Fruit fly (Drosophila melanogaster) whole organism, larva: ENCODE data around the gene ATPsynD.

Source experiments
- noc ChIP-seq: fragments of 200-800 bp; sonication (Bioruptor generic); optimal IDR thresholded peaks from 3 replicates; lab custom pipeline; 2019; ENCODE audit warnings: missing biosample characterization, mild to moderate bottlenecking, missing genetic modification characterization, moderate library complexity

ATPsynD gene

DNA sequence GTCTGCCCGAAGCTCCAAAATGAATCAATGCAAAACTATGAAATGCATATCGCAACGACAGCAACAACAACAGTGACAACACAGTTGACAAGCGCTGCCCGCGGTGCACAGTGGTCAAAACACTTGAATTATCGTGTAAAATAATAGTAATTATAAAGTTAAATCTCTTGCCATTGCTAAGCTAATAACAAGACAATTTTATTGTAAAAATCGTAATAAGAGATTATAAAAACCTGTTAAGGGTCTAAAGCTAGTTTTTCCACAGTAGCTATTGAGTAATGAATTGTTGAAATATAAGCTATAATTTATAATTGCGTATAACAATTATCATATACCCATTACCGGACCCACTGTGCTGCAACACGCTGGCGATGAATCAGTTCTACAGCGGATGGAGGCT is 21.8 kb upstream of the ATPsynD start:
- no peak for TF ChIP-seq noc (tag; lab: Kevin White, UChicago)

DNA sequence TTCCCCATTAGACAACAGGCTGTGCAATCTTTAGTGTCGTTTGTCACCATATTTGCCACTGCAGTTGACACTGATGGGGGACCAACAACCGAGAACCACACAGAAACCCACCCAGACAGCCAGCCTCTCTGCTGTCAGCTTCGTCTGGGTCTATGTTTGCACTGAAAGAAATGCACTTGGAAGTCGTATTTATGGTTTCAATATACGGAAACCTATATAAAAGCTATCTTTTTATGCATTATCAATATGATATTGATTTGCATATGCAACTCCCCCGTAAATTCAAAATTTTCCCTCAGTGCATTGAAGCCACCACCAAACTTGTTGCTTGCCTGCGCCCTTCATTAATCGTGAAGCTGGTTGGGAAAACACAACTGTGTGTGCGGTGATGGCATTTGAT is 20.6 kb upstream of the ATPsynD start:
- no peak for TF ChIP-seq noc (tag; lab: Kevin White, UChicago)

- TF ChIP-seq noc (tag; lab: Kevin White, UChicago): no peak
Observed at dm6 chr3R:19075135-19075534, 19.7 kb upstream of the ATPsynD start.

DNA sequence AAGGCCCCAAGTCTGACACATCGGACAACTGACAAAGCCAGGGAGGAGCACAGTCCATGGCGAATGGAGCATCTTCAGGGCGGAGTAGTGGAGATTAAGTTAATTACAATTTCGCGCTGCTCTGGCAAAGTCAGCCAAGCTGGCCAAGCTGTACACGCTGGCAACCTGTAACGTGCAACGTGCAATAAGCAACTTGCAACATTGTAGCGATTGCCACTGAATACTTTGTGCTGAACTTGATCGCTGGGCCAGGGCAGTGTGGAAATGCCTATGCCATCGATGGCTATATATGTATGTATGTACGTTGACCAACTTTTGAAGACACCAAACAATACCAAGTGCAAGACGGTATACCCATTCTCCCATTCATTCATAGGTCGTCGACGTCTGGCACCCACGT is 16.9 kb upstream of the ATPsynD start:
- no peak for TF ChIP-seq noc (tag; lab: Kevin White, UChicago)

dm6 chr3R:19079140-19079539 is 15.7 kb upstream of the ATPsynD start:
- TF ChIP-seq noc (tag; lab: Kevin White, UChicago): no peak

DNA sequence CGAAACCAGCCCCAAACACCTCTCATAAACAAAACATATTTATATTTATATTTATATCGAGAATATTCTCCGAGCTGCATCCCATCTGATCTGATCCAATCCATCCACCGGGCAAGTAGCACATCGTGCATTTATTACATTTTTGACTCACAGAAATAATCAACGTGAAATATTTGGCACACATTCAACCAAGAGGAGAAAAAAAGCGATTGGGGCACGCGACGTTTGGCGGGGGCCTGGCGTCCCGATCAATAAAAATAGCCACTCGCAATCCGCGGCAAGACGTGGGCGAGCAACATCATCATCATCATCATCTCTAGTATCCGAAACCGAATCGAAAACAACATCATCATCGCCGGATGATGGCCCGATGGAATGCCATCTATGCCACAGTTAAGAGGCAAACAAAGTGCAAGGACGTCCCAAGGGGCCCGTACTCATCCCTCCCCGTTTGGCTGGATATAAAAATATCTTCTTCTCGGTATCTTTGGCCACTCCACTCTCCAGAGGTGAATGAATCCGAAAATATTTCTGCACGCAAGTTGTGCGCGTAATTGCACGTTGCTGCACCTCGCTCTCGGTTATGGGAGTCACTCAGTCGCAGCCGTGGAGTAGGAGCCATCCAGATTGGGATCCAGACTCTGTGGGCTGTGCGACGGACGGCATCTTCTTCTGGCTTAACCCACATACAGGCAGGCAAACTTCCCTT is 14.0 kb upstream of the ATPsynD start:
- no peak for TF ChIP-seq noc (tag; lab: Kevin White, UChicago)

dm6 chr3R:19088962-19089597 is 5.7 kb upstream of the ATPsynD start:
- TF ChIP-seq noc (tag; lab: Kevin White, UChicago): peak; percentile 52

- TF ChIP-seq noc (tag; lab: Kevin White, UChicago): no peak
Observed at dm6 chr3R:19090983-19091748, 3.6 kb upstream of the ATPsynD start.

- TF ChIP-seq noc (tag; lab: Kevin White, UChicago): no peak
Observed at dm6 chr3R:19091749-19092264, 3.0 kb upstream of the ATPsynD start.

- TF ChIP-seq noc (tag; lab: Kevin White, UChicago): no peak
Observed at dm6 chr3R:19092367-19093126, 2.3 kb upstream of the ATPsynD start.

dm6 chr3R:19093127-19093812 is 1.5 kb upstream of the ATPsynD start:
- no peak for TF ChIP-seq noc (tag; lab: Kevin White, UChicago)

- peak; percentile 14 for TF ChIP-seq noc (tag; lab: Kevin White, UChicago)
Observed at dm6 chr3R:19094039-19094438, 761 bp upstream of the ATPsynD start, which contains the start of gene cdi. cdi (minus strand) TSS chr3R:19094270.

DNA sequence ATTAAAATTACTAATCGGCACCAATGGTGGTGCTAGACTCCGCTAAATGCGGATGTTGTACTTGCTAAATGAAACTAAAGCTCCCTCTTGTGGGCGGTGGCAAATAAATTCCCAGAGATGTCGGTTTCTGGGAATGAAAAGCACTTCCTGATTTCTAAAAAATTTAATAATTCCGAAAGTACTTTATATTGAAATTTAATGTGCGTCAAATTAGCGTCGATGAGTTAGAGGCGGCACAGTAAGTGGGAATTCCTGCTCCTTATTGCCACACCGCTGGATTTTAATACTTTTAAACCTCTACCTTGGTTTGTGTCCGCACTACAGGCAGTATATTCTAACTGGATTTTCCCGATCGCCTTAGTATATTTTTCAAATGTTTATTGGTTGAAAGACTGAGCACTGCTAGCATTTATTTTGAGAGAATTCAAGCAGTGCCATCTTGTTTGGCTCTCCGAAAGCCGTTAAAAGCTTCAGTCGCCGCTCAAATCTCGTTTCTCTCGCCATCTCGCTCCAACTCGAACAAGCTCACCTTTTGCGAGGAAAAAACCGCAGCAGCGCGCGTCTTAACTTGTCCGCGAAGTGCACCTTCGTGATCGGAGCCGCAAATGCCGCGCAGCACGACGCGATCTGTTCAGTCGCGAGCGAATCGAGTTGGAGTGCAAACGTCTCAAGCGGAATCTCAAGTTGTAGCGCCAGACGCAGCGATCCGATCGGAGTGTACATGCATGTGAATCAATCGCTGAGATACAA is 1.7 kb downstream of the ATPsynD start, which contains the start of gene CG6040:
CG6040 (plus strand) TSS at position 663 of the 750 bp plus-strand sequence.
- TF ChIP-seq noc (tag; lab: Kevin White, UChicago): no peak

DNA sequence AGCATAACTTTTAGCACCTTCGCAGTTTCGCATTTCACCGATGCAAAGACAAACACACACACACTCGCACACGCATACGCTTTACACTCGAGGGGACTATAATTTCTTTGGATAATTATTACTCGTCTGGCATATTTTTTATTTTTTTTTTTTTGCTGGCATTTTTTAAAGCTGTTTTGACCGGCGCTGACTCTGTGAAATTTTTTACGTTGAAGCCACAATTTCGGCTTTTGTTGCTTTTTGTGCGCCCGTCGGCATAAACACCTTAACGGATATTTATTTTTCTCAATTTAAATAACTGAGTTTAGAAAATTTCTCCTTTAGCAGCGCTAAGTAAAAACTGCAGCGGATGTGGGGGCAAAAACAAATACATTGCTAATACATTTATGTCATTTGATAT is 3.5 kb downstream of the ATPsynD start:
- TF ChIP-seq noc (tag; lab: Kevin White, UChicago): no peak
